Worm (Caenorhabditis elegans) whole organism, L4 larva: Measurements from ENCODE around the gene pals-29.

ENCODE experiments used
- F10B5.3 ChIP-seq: sonication (generic microtip); optimal IDR thresholded peaks from 2 replicates; lab custom pipeline; 2016; ENCODE audit warnings: mild to moderate bottlenecking, missing genetic modification characterization, missing compliant biosample characterization
- F44E2.7 ChIP-seq: fragments of 200-800 bp; sonication (Bioruptor generic); IDR thresholded peaks from 2 replicates; pipeline ENCODE4 v2.1.2; 2022; ENCODE audit warnings: missing genetic modification characterization, missing compliant biosample characterization
- Y48G9A.11 ChIP-seq: fragments of 200-800 bp; sonication (Bioruptor generic); IDR thresholded peaks from 2 replicates; pipeline ENCODE4 v1.3.6; 2022; ENCODE audit warnings: missing genetic modification reagents, missing genetic modification characterization, missing compliant biosample characterization
- ama-1 ChIP-seq: fragments of 150-350 bp; optimal IDR thresholded peaks from 2 replicates; lab custom pipeline; 2014; ENCODE audit warnings: inconsistent platforms, mixed read lengths
- arid-1 ChIP-seq: fragments of 200-800 bp; sonication (Bioruptor generic); conservative IDR thresholded peaks from 2 replicates; pipeline ENCODE4 v1.3.6; 2022; ENCODE audit warnings: missing genetic modification reagents, missing genetic modification characterization, missing compliant biosample characterization
- attf-4 ChIP-seq: sonication (generic microtip); optimal IDR thresholded peaks from 3 replicates; lab custom pipeline; 2017; ENCODE audit warnings: missing biosample characterization, missing genetic modification characterization
- ceh-44 ChIP-seq: fragments of 200-800 bp; sonication (Bioruptor generic); IDR thresholded peaks from 2 replicates; pipeline ENCODE4 v1.3.6; 2022; ENCODE audit warnings: missing genetic modification reagents, missing genetic modification characterization, missing compliant biosample characterization
- ceh-82 ChIP-seq: sonication (generic microtip); optimal IDR thresholded peaks from 2 replicates; lab custom pipeline; 2017; ENCODE audit warnings: missing biosample characterization, missing genetic modification characterization
- daf-8 ChIP-seq: fragments of 200-800 bp; sonication (Bioruptor generic); IDR thresholded peaks from 2 replicates; pipeline ENCODE4 v1.3.6; 2022; ENCODE audit warnings: missing genetic modification characterization, missing compliant biosample characterization
- dmd-6 ChIP-seq: fragments of 200-800 bp; sonication (Bioruptor generic); IDR thresholded peaks from 2 replicates; pipeline ENCODE4 v1.3.6; 2022; ENCODE audit warnings: missing genetic modification reagents, missing genetic modification characterization, missing compliant biosample characterization
- dmd-9 ChIP-seq: fragments of 200-800 bp; sonication (Bioruptor generic); IDR thresholded peaks from 2 replicates; pipeline ENCODE4 v1.3.6; 2022; ENCODE audit warnings: missing genetic modification reagents, missing genetic modification characterization, missing compliant biosample characterization
- dpl-1 ChIP-seq: fragments of 150-350 bp; optimal IDR thresholded peaks from 2 replicates; lab custom pipeline; 2014; ENCODE audit warnings: missing biosample characterization, missing genetic modification reagents, missing genetic modification characterization
- duxl-1 ChIP-seq: sonication (generic microtip); optimal IDR thresholded peaks from 2 replicates; lab custom pipeline; 2016; ENCODE audit warnings: mild to moderate bottlenecking, missing genetic modification characterization, moderate library complexity, missing compliant biosample characterization; ENCODE audit not compliant: poor library complexity
- dve-1 ChIP-seq: sonication (generic microtip); optimal IDR thresholded peaks from 2 replicates; lab custom pipeline; 2017; ENCODE audit warnings: antibody characterized with exemption, mild to moderate bottlenecking, missing genetic modification characterization, missing compliant biosample characterization; ENCODE audit not compliant: insufficient read depth
- hlh-11 ChIP-seq: fragments of 200-800 bp; sonication (Bioruptor generic); optimal IDR thresholded peaks from 2 replicates; lab custom pipeline; 2018; ENCODE audit warnings: mild to moderate bottlenecking, missing genetic modification characterization, missing compliant biosample characterization
- lin-38 ChIP-seq: fragments of 200-800 bp; sonication (Bioruptor generic); IDR thresholded peaks from 2 replicates; pipeline ENCODE4 v1.3.6; 2022; ENCODE audit warnings: missing genetic modification reagents, missing genetic modification characterization, missing compliant biosample characterization
- madf-5 ChIP-seq, 2 experiments: fragments of 200-800 bp; sonication (Bioruptor generic); IDR thresholded peaks; 2 replicates each; pipeline ENCODE4 v1.3.6; 2022; ENCODE audit warnings: missing compliant biosample characterization in 2 of 2, missing genetic modification characterization in 2 of 2
- mdt-29 ChIP-seq: fragments of 200-800 bp; sonication (Bioruptor generic); IDR thresholded peaks from 2 replicates; pipeline ENCODE4 v1.3.6; 2022; ENCODE audit warnings: missing genetic modification reagents, missing genetic modification characterization, missing compliant biosample characterization
- mes-2 ChIP-seq: sonication (generic microtip); optimal IDR thresholded peaks from 2 replicates; lab custom pipeline; 2016; ENCODE audit warnings: missing genotype, mild to moderate bottlenecking, missing genetic modification characterization, missing compliant biosample characterization; ENCODE audit not compliant: poor library complexity, severe bottlenecking
- nhr-102 ChIP-seq: sonication (generic microtip); optimal IDR thresholded peaks from 2 replicates; lab custom pipeline; 2016; ENCODE audit warnings: mild to moderate bottlenecking, missing genetic modification characterization, moderate library complexity, missing compliant biosample characterization
- nhr-76 ChIP-seq: fragments of 150-350 bp; optimal IDR thresholded peaks from 2 replicates; lab custom pipeline; 2014; ENCODE audit warnings: missing biosample characterization, missing genetic modification characterization
- snpc-1.2 ChIP-seq: fragments of 200-800 bp; sonication (Bioruptor generic); IDR thresholded peaks from 2 replicates; pipeline ENCODE4 v1.3.6; 2022; ENCODE audit warnings: missing genetic modification reagents, missing genetic modification characterization, missing compliant biosample characterization
- unc-130 ChIP-seq: sonication (generic microtip); optimal IDR thresholded peaks from 2 replicates; lab custom pipeline; 2016; ENCODE audit warnings: missing genetic modification reagents, missing genetic modification characterization, missing compliant biosample characterization
- unc-62 ChIP-seq, 3 experiments: fragments of 150-350 bp in 1 of 3; sonication (generic microtip); optimal IDR thresholded peaks in 2 of 3; peaks in 1 of 3; 1 replicate in 1 of 3; 2 replicates in 2 of 3; lab custom pipeline; 2014 to 2017; ENCODE audit warnings: missing biosample characterization in 3 of 3, missing genetic modification characterization in 3 of 3, missing genetic modification reagents in 3 of 3, missing genotype in 1 of 3
- vab-7 ChIP-seq: fragments of 200-800 bp; sonication (Bioruptor generic); IDR thresholded peaks from 2 replicates; pipeline ENCODE4 v1.3.6; 2022; ENCODE audit warnings: missing genetic modification reagents, missing genetic modification characterization, missing compliant biosample characterization
- zfp-3 ChIP-seq: fragments of 200-800 bp; sonication (Bioruptor generic); conservative IDR thresholded peaks from 2 replicates; pipeline ENCODE4 v1.3.6; 2022; ENCODE audit warnings: missing genetic modification reagents, missing genetic modification characterization, missing compliant biosample characterization
- ztf-7 ChIP-seq: fragments of 150-350 bp; optimal IDR thresholded peaks from 2 replicates; lab custom pipeline; 2014; ENCODE audit warnings: missing biosample characterization, missing genetic modification characterization

Gene pals-29

DNA sequence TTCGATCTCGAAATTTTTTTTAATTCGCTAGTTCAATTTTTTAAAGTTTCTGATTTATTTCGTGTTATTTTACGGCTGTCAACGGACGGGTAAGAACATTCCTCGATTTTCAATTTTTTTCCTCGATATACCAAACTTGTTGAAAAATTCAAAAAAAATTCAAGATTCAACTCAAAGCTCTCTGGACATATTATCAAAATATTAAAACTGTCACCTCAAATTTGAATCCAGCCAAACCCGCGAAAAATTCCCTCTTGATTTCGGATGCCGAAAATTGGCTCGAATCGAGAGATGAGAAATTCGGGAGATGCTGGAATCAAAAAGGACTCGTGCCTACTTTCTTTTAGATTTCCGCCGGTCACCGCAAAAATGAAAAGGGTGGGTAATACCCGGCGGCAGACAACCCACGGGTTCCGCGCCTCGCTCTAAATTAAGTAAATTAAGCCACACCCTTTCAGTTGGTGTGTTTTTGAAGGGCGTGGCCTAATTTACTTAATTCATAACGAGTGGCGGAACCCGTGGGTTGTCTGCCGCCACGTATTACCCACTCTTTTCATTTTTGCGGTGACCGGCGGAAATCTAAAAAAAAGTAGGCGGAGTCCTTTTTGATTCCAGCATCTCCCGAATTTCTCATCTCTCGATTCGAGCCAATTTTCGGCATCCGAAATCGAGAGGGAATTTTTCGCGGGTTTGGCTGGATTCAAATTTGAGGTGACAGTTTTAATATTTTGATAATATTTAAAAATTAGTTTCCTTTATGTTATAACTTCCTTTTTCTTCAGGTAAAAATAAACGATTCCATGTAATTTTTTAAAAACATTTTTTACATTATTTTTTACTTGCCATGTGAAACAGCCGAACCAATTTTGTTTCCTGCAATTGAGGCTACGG lies 16.9 kb downstream of the pals-29 start:
- TF ChIP-seq snpc-1.2 (GFP tag; lab: Robert Waterston, UW) (peak; percentile 100), Y48G9A.11 (GFP tag; lab: Robert Waterston, UW) (peak; percentile 74), unc-130 (GFP tag; lab: Kevin White, UChicago) (peak; percentile 12), lin-38 (GFP tag; lab: Robert Waterston, UW) (peak; percentile 58), mdt-29 (GFP tag; lab: Robert Waterston, UW) (peak; percentile 93), vab-7 (GFP tag; lab: Robert Waterston, UW) (0 out of 2 replicates have a peak, but pooled peaks have one; percentile 10), ceh-44 (peak; percentile 68; the same call in 1 of the 2 replicates)
- TF ChIP-seq, all 104 proteins: peak for 7; not testable (repeated sequence) for 97

DNA sequence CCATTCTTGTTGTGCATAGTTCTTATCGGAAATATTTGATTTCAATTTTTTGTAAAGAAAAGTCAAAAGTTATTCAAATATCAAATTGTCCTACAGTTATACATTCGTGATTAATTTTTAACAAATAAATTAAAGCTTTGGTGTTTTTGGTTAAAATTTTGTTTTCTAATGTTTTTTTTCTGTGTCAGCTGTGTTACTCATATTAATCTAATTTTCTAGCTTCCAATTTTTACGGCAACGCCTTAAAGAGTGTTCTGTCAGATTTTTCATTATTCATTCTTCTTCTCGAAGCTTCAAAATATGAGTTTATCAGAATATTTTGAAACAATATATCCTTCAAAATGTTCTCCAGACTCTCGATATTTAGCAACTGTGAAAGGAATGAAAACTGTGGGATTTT lies 18.8 kb downstream of the pals-29 start, which contains the start of gene srh-63:
Gene srh-63, plus strand, starts transcription at position 301 of the 400 bp plus-strand sequence.
- no peak for TF ChIP-seq mes-2 (tag; lab: Kevin White, UChicago)
- no peak for TF ChIP-seq duxl-1 (tag; lab: Kevin White, UChicago)
- TF ChIP-seq ama-1: no peak
- no peak for TF ChIP-seq nhr-102
- TF ChIP-seq attf-4 (tag; lab: Kevin White, UChicago): no peak
- TF ChIP-seq dmd-6 (GFP tag; lab: Robert Waterston, UW): no peak
- TF ChIP-seq ztf-7 (tag; lab: Kevin White, UChicago): no peak
- TF ChIP-seq F10B5.3 (tag; lab: Kevin White, UChicago): no peak
- no peak for TF ChIP-seq dmd-9 (GFP tag; lab: Robert Waterston, UW)
- no peak for TF ChIP-seq zfp-3 (GFP tag; lab: Robert Waterston, UW)
- TF ChIP-seq unc-130 (GFP tag; lab: Kevin White, UChicago): no peak
- no peak for TF ChIP-seq hlh-11
- no peak for TF ChIP-seq dpl-1
- TF ChIP-seq, all 104 proteins: peak for 0

ce11 chrIV:14519423-14519822 lies 23.0 kb downstream of the pals-29 start, which contains the start of the genes Y57G11A.2 and T27E7.1:
Gene Y57G11A.2, minus strand, starts transcription at chrIV:14519523.
Gene T27E7.1, plus strand, starts transcription at chrIV:14519759.
- TF ChIP-seq dve-1 (no peak), lin-38 (GFP tag; lab: Robert Waterston, UW) (no peak), ceh-82 (tag; lab: Kevin White, UChicago) (no peak), nhr-76 (no peak), arid-1 (GFP tag; lab: Robert Waterston, UW) (no peak), daf-8 (no peak), F44E2.7 (GFP tag; lab: Robert Waterston, UW) (no peak)
- TF ChIP-seq, all 104 proteins: peak for 0

ce11 chrIV:14515162-14515561 lies 27.3 kb downstream of the pals-29 start:
- no peak for TF ChIP-seq madf-5 (GFP tag; IDR thresholded peaks at IDR 0.05; lab: Robert Waterston, UW)
- peak; percentile 57; the same call in 1 of the 2 replicates for TF ChIP-seq snpc-1.2 (GFP tag; lab: Robert Waterston, UW)

- TF ChIP-seq dmd-9 (GFP tag; lab: Robert Waterston, UW): no peak
- peak in 1 of 2 experiments; percentile 32 for TF ChIP-seq unc-62 (GFP tag; optimal IDR thresholded peaks at IDR 0.05 in 1 of 2; lab: Kevin White, UChicago)
- no peak for TF ChIP-seq unc-62 (tag; optimal IDR thresholded peaks at IDR 0.05; lab: Kevin White, UChicago)
These were observed 30.0 kb downstream of the pals-29 start, which contains the start of gene Y57G11A.5 for ce11 chrIV:14512405-14512804. Gene Y57G11A.5, minus strand, starts transcription at chrIV:14512505.

DNA sequence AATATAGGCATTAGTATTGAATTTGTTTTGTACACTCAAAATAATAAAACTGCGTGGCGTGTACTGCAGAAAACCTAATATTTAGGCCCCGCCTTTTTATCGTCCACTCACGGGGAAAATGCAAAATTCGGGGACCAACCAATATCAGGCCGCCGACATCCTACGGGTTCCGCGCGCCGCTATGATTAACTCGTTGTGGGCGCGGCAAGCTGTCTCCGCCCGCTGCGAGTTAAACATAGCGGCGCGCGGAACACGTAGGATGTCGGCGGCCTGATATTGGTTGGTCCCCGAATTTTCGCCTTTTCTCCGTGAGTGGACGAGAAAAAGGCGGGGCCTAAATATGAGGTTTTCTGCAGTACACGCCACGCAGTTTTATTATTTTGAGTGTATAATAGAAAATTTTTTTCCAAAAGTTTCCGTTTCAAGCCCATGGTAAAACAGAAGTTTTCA lies 32.0 kb downstream of the pals-29 start:
- peak; percentile 91 for TF ChIP-seq snpc-1.2 (GFP tag; lab: Robert Waterston, UW)
